Fruit fly (Drosophila melanogaster): Measurements from ENCODE around the gene Hsc70-3.

Gene Hsc70-3

dm6 chrX:11849267-11849666, 42.4 kb upstream of the Hsc70-3 start (continued):
- no peak for TF ChIP-seq CG7357 (GFP tag; IDR thresholded peaks at IDR 0.05)
- no peak for TF ChIP-seq CG9727 (GFP tag; optimal IDR thresholded peaks at IDR 0.05)
- TF ChIP-seq CG5180 (GFP tag; optimal IDR thresholded peaks at IDR 0.05): no peak
- no peak for TF ChIP-seq zen (tag; optimal IDR thresholded peaks at IDR 0.05)
- no peak for TF ChIP-seq fd64A (GFP tag; optimal IDR thresholded peaks at IDR 0.05)
- TF ChIP-seq sens-2 (GFP tag; IDR thresholded peaks at IDR 0.05): no peak
- peak; percentile 17; the same call in 1 of the 2 replicates for TF ChIP-seq al (GFP tag; IDR thresholded peaks at IDR 0.05)
- 0 out of 3 replicates have a peak, but pooled peaks have one; percentile 32 for TF ChIP-seq ci (GFP tag; IDR thresholded peaks at IDR 0.05)
- no peak for TF ChIP-seq Hand (GFP tag; optimal IDR thresholded peaks at IDR 0.05)
- no peak for TF ChIP-seq YL-1 (GFP tag; optimal IDR thresholded peaks at IDR 0.05)
- no peak for TF ChIP-seq CG8089 (GFP tag; optimal IDR thresholded peaks at IDR 0.05)
- TF ChIP-seq CG6683 (GFP tag; optimal IDR thresholded peaks at IDR 0.05): no peak
- TF ChIP-seq zfh1 (GFP tag; IDR thresholded peaks at IDR 0.05): no peak
- no peak for TF ChIP-seq ind (GFP tag; optimal IDR thresholded peaks at IDR 0.05)
- no peak for TF ChIP-seq tap (tag; optimal IDR thresholded peaks at IDR 0.05)
- TF ChIP-seq CG15073 (GFP tag; optimal IDR thresholded peaks at IDR 0.05): no peak
- TF ChIP-seq eyg (GFP tag; optimal IDR thresholded peaks at IDR 0.05): no peak
- TF ChIP-seq Lim3 (GFP tag; IDR thresholded peaks at IDR 0.05): no peak
- TF ChIP-seq chinmo (GFP tag; IDR thresholded peaks at IDR 0.05; ENCODE audit: partially characterized antibody): no peak
- TF ChIP-seq scrt (GFP tag; optimal IDR thresholded peaks at IDR 0.05): no peak
- TF ChIP-seq CG18476 (GFP tag; optimal IDR thresholded peaks at IDR 0.05): peak; percentile 10
- TF ChIP-seq Stat92E (GFP tag; optimal IDR thresholded peaks at IDR 0.05): no peak
- no peak for TF ChIP-seq pfk (GFP tag; optimal IDR thresholded peaks at IDR 0.05)
- no peak for TF ChIP-seq dan (GFP tag; IDR thresholded peaks at IDR 0.05)
- TF ChIP-seq abd-A (tag; optimal IDR thresholded peaks at IDR 0.05): peak; percentile 72
- no peak for TF ChIP-seq chm (GFP tag; IDR thresholded peaks at IDR 0.05)
- TF ChIP-seq GATAe (GFP tag; conservative IDR thresholded peaks at IDR 0.05): no peak
- peak; percentile 70 for TF ChIP-seq Med (GFP tag)
- TF ChIP-seq hb (GFP tag; IDR thresholded peaks at IDR 0.05; ENCODE audit: partially characterized antibody): no peak
- TF ChIP-seq gsb (GFP tag; IDR thresholded peaks at IDR 0.05): no peak
- TF ChIP-seq org-1 (GFP tag; optimal IDR thresholded peaks at IDR 0.05): no peak
- TF ChIP-seq CG7963 (GFP tag; IDR thresholded peaks at IDR 0.05; ENCODE audit: partially characterized antibody): no peak
- TF ChIP-seq tgo (GFP tag; IDR thresholded peaks at IDR 0.05): no peak
- TF ChIP-seq CG12104 (GFP tag; optimal IDR thresholded peaks at IDR 0.05): no peak
- TF ChIP-seq Fer3 (tag; optimal IDR thresholded peaks at IDR 0.05): no peak
- no peak for TF ChIP-seq cato (GFP tag; optimal IDR thresholded peaks at IDR 0.05; ENCODE audit: borderline replicate concordance)
- no peak for TF ChIP-seq NFAT (GFP tag; IDR thresholded peaks at IDR 0.05)
- no peak for TF ChIP-seq HLH3B (GFP tag; IDR thresholded peaks at IDR 0.05)
- no peak for TF ChIP-seq Doc2 (GFP tag; IDR thresholded peaks at IDR 0.05)
- no peak for TF ChIP-seq corto (GFP tag; optimal IDR thresholded peaks at IDR 0.05)
- 0 out of 3 replicates have a peak, but pooled peaks have one; percentile 7 for TF ChIP-seq row (GFP tag; IDR thresholded peaks at IDR 0.05)
- no peak for TF ChIP-seq Xrp1 (GFP tag; IDR thresholded peaks at IDR 0.05)
